Worm (Caenorhabditis elegans) whole organism, early embryonic: ENCODE measurements around the gene srg-17.

Experiments used
- B0310.2 ChIP-seq: sonication (generic microtip); optimal IDR thresholded peaks from 2 replicates; lab custom pipeline; 2016; ENCODE audit warnings: mild to moderate bottlenecking, missing genetic modification characterization, missing compliant biosample characterization
- F13C5.2 ChIP-seq: sonication (generic microtip); optimal IDR thresholded peaks from 2 replicates; lab custom pipeline; 2017; ENCODE audit warnings: mild to moderate bottlenecking, missing genetic modification characterization, inconsistent platforms, missing compliant biosample characterization
- aly-1 ChIP-seq: sonication (generic microtip); optimal IDR thresholded peaks from 2 replicates; lab custom pipeline; 2016; ENCODE audit warnings: missing genetic modification characterization, missing compliant biosample characterization
- ama-1 ChIP-seq: fragments of 150-350 bp; optimal IDR thresholded peaks from 2 replicates; lab custom pipeline; 2014
- ceh-13 ChIP-seq: fragments of 200-800 bp; sonication (Bioruptor generic); optimal IDR thresholded peaks from 2 replicates; lab custom pipeline; 2018; ENCODE audit warnings: mild to moderate bottlenecking, missing genetic modification characterization, missing compliant biosample characterization
- ceh-36 ChIP-seq: sonication (generic microtip); optimal IDR thresholded peaks from 2 replicates; lab custom pipeline; 2016; ENCODE audit warnings: missing genetic modification characterization, inconsistent platforms, missing compliant biosample characterization
- ets-7 ChIP-seq: sonication (generic microtip); optimal IDR thresholded peaks from 2 replicates; lab custom pipeline; 2016; ENCODE audit warnings: missing genotype, missing genetic modification characterization, missing compliant biosample characterization
- flt-1 ChIP-seq: fragments of 200-800 bp; sonication (Bioruptor generic); IDR thresholded peaks from 2 replicates; pipeline ENCODE4 v1.3.6; 2022; ENCODE audit warnings: missing genetic modification characterization, missing compliant biosample characterization
- hmbx-1 ChIP-seq: sonication (generic microtip); optimal IDR thresholded peaks from 2 replicates; lab custom pipeline; 2016; ENCODE audit warnings: mild to moderate bottlenecking, missing genetic modification characterization, missing compliant biosample characterization
- hmg-4 ChIP-seq: fragments of 200-800 bp; sonication (Bioruptor generic); optimal IDR thresholded peaks from 2 replicates; lab custom pipeline; 2018; ENCODE audit warnings: mild to moderate bottlenecking, missing genetic modification characterization, missing compliant biosample characterization
- hnd-1 ChIP-seq: sonication (generic microtip); optimal IDR thresholded peaks from 2 replicates; lab custom pipeline; 2016; ENCODE audit warnings: missing genetic modification characterization, missing compliant biosample characterization
- pes-1 ChIP-seq: fragments of 200-800 bp; sonication (Bioruptor generic); IDR thresholded peaks from 2 replicates; pipeline ENCODE4 v1.3.6; 2022; ENCODE audit warnings: missing genetic modification reagents, missing genetic modification characterization, missing compliant biosample characterization
- scrt-1 ChIP-seq: fragments of 200-800 bp; sonication (Bioruptor generic); IDR thresholded peaks from 2 replicates; pipeline ENCODE4 v1.3.6; 2022; ENCODE audit warnings: missing genetic modification characterization, missing compliant biosample characterization
- sea-1 ChIP-seq: fragments of 200-800 bp; sonication (Bioruptor generic); conservative IDR thresholded peaks from 2 replicates; pipeline ENCODE4 v1.3.6; 2022; ENCODE audit warnings: missing genetic modification characterization, missing compliant biosample characterization
- tbx-11 ChIP-seq: fragments of 200-800 bp; sonication (Bioruptor generic); IDR thresholded peaks from 2 replicates; pipeline ENCODE4 v1.3.6; 2022; ENCODE audit warnings: missing genetic modification characterization, missing compliant biosample characterization
- tbx-37 ChIP-seq: fragments of 200-800 bp; sonication (Bioruptor generic); conservative IDR thresholded peaks from 2 replicates; pipeline ENCODE4 v1.3.6; 2022; ENCODE audit warnings: missing genetic modification reagents, missing genetic modification characterization, missing compliant biosample characterization
- tra-4 ChIP-seq: sonication (generic microtip); optimal IDR thresholded peaks from 2 replicates; lab custom pipeline; 2017; ENCODE audit warnings: missing genetic modification characterization, missing compliant biosample characterization

Gene srg-17

ce11 chrII:12485060-12485459 is 11.6 kb downstream of the srg-17 start, which contains the start of gene F15A4.10:
Gene F15A4.10 (minus strand): TSS chrII:12485160.
- TF ChIP-seq hnd-1 (tag; lab: Kevin White, UChicago) (no peak), F13C5.2 (tag; lab: Kevin White, UChicago) (no peak), flt-1 (GFP tag; lab: Robert Waterston, UW) (no peak), ets-7 (no peak), tra-4 (tag; lab: Kevin White, UChicago) (no peak), ama-1 (lab: Kevin White, UChicago) (no peak)

DNA sequence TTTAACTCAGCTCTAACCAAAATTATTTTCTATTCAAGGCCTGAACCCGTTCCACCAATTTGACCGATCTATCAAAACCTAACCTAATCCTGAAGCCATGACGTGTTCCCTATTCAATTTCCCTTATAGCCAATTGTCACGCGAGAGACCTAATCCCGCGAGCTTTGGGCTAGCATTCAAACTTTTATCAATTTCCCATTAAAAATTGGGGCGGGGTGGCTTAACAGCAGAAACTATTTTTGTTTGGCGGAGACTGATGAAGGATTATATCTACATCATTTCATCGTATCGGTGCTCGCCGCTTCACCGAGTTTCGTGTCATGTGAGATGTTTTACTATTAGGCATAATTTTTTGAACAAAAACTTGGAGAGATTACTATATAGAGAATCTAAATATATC is 15.3 kb downstream of the srg-17 start:
- TF ChIP-seq hnd-1 (tag; lab: Kevin White, UChicago) (no peak), aly-1 (tag; lab: Kevin White, UChicago) (no peak), tra-4 (tag; lab: Kevin White, UChicago) (no peak), ceh-13 (no peak), pes-1 (GFP tag; lab: Robert Waterston, UW) (no peak), ama-1 (lab: Kevin White, UChicago) (no peak), tbx-37 (GFP tag; lab: Robert Waterston, UW) (no peak), hmbx-1 (tag; lab: Kevin White, UChicago) (no peak), hmg-4 (GFP tag; lab: Kevin White, UChicago) (no peak), scrt-1 (GFP tag; lab: Robert Waterston, UW) (no peak), ceh-36 (tag; lab: Kevin White, UChicago) (no peak), F13C5.2 (tag; lab: Kevin White, UChicago) (no peak), sea-1 (GFP tag; lab: Robert Waterston, UW) (no peak), ets-7 (no peak), B0310.2 (no peak), flt-1 (GFP tag; lab: Robert Waterston, UW) (no peak), tbx-11 (GFP tag; lab: Robert Waterston, UW) (no peak)

- TF ChIP-seq hmg-4 (GFP tag; lab: Kevin White, UChicago) (no peak), tbx-37 (GFP tag; lab: Robert Waterston, UW) (no peak), ceh-36 (tag; lab: Kevin White, UChicago) (no peak), pes-1 (GFP tag; lab: Robert Waterston, UW) (no peak), F13C5.2 (tag; lab: Kevin White, UChicago) (no peak), aly-1 (tag; lab: Kevin White, UChicago) (no peak), ama-1 (lab: Kevin White, UChicago) (no peak), flt-1 (GFP tag; lab: Robert Waterston, UW) (no peak), scrt-1 (GFP tag; lab: Robert Waterston, UW) (no peak), hmbx-1 (tag; lab: Kevin White, UChicago) (no peak)
These were observed 16.4 kb downstream of the srg-17 start, which contains the start of gene T21B4.15 for ce11 chrII:12489903-12490302. Gene T21B4.15 (plus strand): TSS chrII:12490203.

ce11 chrII:12491936-12492335 is 18.4 kb downstream of the srg-17 start, which contains the start of gene srz-6:
Gene srz-6 (plus strand): TSS chrII:12492236.
- TF ChIP-seq tra-4 (tag; lab: Kevin White, UChicago), result no peak
- no peak for TF ChIP-seq sea-1 (GFP tag; lab: Robert Waterston, UW)
- TF ChIP-seq ceh-13, result no peak
- no peak for TF ChIP-seq tbx-11 (GFP tag; lab: Robert Waterston, UW)
- no peak for TF ChIP-seq scrt-1 (GFP tag; lab: Robert Waterston, UW)
- no peak for TF ChIP-seq ceh-36 (tag; lab: Kevin White, UChicago)
- TF ChIP-seq aly-1 (tag; lab: Kevin White, UChicago), result no peak
- TF ChIP-seq hmbx-1 (tag; lab: Kevin White, UChicago), result no peak
- TF ChIP-seq tbx-37 (GFP tag; lab: Robert Waterston, UW), result no peak
- TF ChIP-seq B0310.2, result no peak
- TF ChIP-seq flt-1 (GFP tag; lab: Robert Waterston, UW), result no peak
- TF ChIP-seq hmg-4 (GFP tag; lab: Kevin White, UChicago), result no peak
- no peak for TF ChIP-seq F13C5.2 (tag; lab: Kevin White, UChicago)
- no peak for TF ChIP-seq ets-7

DNA sequence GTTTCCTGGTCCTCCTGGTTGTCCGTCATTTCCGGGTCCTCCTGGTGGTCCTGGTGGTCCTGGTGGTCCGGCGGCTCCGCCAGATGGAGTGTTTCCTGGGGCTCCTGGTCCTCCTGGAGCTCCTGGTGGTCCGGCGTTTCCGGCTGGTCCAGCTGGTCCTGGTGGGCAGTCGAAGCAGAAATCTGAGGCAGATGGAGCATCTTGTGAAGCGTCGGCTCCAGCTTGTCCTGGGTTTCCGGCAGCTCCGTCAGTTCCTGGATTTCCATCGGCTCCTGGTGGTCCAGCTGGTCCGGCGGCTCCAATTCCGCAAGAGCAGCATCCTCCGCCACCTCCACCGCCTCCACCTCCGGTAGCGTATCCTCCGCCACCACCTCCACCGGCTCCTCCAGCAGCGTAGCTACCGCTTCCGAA is 20.6 kb downstream of the srg-17 start:
- TF ChIP-seq ceh-36 (tag; lab: Kevin White, UChicago) (no peak), hmg-4 (GFP tag; lab: Kevin White, UChicago) (no peak), aly-1 (tag; lab: Kevin White, UChicago) (no peak), ama-1 (lab: Kevin White, UChicago) (no peak), B0310.2 (no peak)

DNA sequence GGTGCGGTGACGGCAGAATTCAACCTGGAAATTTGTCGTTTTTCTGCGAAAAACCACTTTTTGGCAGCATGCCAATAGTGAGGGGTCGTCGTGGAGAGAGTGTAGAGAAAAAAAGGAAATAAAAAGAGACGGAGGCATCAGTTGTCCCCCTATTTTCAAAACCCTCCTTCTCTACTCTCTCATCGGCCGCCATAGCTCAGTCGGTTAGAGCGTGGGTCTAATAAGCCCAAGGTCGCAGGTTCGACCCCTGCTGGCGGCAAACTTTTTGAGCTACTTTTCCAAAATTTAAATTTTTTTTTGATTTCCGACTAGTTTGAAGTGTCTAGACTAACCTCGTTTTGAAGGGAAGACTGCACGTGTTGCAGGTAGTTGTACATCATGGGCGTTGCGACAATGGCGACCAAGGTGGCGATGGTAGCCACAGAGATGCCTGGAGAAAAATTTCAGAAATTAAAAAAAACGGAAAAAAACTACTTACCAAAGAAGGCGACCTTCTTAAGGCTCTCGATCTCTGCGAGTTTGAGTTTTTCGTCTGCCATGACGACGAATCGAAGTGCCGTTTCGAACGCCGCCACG is 21.1 kb downstream of the srg-17 start, which contains the start of gene col-85:
TSS of gene col-85 (minus strand) at position 540 of the 576 bp plus-strand sequence.
- TF ChIP-seq ama-1 (lab: Kevin White, UChicago), result no peak
- peak; percentile 90 for TF ChIP-seq aly-1 (tag; lab: Kevin White, UChicago)
- TF ChIP-seq sea-1 (GFP tag; lab: Robert Waterston, UW), result peak; percentile 95
- TF ChIP-seq tbx-11 (GFP tag; lab: Robert Waterston, UW), result peak; percentile 97
- TF ChIP-seq hnd-1 (tag; lab: Kevin White, UChicago), result peak; percentile 88
- TF ChIP-seq ceh-36 (tag; lab: Kevin White, UChicago), result peak; percentile 94
- peak; percentile 95 for TF ChIP-seq F13C5.2 (tag; lab: Kevin White, UChicago)
- TF ChIP-seq tbx-37 (GFP tag; lab: Robert Waterston, UW), result peak; percentile 98
- peak; percentile 98 for TF ChIP-seq scrt-1 (GFP tag; lab: Robert Waterston, UW)
- TF ChIP-seq tra-4 (tag; lab: Kevin White, UChicago), result peak; percentile 85
- peak; percentile 92 for TF ChIP-seq hmg-4 (GFP tag; lab: Kevin White, UChicago)
- peak; percentile 98 for TF ChIP-seq flt-1 (GFP tag; lab: Robert Waterston, UW)
- peak; percentile 98 for TF ChIP-seq pes-1 (GFP tag; lab: Robert Waterston, UW)
- TF ChIP-seq hmbx-1 (tag; lab: Kevin White, UChicago), result peak; percentile 79
- TF ChIP-seq ets-7, result peak; percentile 93
- TF ChIP-seq ceh-13, result peak; percentile 84
- peak; percentile 91 for TF ChIP-seq B0310.2

DNA sequence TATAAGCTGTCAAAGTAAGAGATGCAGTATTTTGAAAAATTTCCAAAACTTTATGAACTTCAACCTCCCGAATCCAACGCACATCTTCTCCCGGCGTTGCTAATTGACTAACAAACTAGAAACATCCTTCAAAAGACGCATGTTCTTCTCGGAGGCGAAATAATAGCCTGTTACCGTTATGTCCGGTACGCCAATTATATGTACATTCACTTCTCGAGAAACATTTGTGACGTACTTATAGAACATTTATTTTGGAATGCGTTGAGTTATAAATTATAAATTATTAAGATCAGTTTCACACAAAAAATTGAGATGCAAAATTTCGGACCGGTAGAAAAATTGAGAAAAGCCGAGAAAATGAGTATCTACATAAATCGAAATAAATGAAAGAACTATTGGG is 23.5 kb downstream of the srg-17 start, which contains the start of gene T21B4.3:
TSS of gene T21B4.3 (minus strand) at position 101 of the 400 bp plus-strand sequence.
- TF ChIP-seq aly-1 (tag; lab: Kevin White, UChicago), result no peak
- no peak for TF ChIP-seq tbx-37 (GFP tag; lab: Robert Waterston, UW)
- no peak for TF ChIP-seq ceh-13
- no peak for TF ChIP-seq scrt-1 (GFP tag; lab: Robert Waterston, UW)
- no peak for TF ChIP-seq F13C5.2 (tag; lab: Kevin White, UChicago)
- no peak for TF ChIP-seq pes-1 (GFP tag; lab: Robert Waterston, UW)
- TF ChIP-seq hnd-1 (tag; lab: Kevin White, UChicago), result no peak
- TF ChIP-seq ets-7, result no peak
- TF ChIP-seq flt-1 (GFP tag; lab: Robert Waterston, UW), result no peak
- TF ChIP-seq ama-1 (lab: Kevin White, UChicago), result no peak
- TF ChIP-seq B0310.2, result no peak
- TF ChIP-seq hmbx-1 (tag; lab: Kevin White, UChicago), result no peak
- no peak for TF ChIP-seq ceh-36 (tag; lab: Kevin White, UChicago)
- no peak for TF ChIP-seq tra-4 (tag; lab: Kevin White, UChicago)
- no peak for TF ChIP-seq sea-1 (GFP tag; lab: Robert Waterston, UW)
- no peak for TF ChIP-seq hmg-4 (GFP tag; lab: Kevin White, UChicago)
- no peak for TF ChIP-seq tbx-11 (GFP tag; lab: Robert Waterston, UW)
